Fruit fly (Drosophila melanogaster): ENCODE measurements around the gene CG33494.
A peak's percentile ranks its signal among the peaks of the same experiment; 100 is the strongest.

Gene CG33494

DNA sequence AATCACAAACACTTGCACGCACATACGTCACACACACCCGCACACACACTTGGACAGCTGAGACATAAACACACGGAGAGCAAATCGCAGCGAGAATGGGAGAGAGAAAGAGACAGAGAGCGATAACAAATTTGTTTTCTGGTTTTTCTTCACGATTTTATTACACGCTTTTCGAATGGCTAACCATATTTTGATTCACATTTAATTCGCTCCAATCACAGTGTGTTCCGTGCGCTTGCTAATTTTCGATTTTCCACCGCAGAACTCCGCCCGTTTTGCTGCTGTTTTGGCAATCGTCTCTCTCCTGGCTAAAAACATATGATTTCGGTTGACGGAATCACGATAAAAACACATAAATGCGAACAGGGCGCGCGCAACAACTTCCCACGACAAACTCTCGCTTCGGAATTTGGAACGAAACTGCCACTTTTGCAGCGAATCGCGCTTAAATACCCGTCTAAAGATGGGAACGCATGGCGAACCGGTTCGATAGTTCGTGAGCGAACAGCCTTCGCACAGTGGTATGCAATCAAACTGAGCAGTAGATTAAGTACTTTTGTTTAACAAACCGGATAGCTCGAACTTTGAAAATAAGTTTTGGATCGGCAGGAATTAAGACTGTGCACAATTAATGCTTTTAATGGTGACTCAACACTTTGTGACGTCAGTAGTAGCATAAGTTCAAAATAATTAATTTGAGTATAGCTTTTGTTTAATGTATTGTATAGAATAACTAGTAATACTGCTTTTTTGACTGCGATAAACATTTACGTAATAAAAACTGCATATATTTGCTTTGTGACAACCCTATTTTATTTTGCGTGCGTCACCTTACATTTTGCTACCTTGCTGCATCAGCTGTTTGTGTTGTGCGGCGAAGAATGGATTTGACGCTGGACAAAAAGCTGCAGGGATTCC is 22.1 kb downstream of the CG33494 start, which contains the start of the genes Fur1 and Vps33B (continued):
- TF ChIP-seq CG14860 (GFP tag; IDR thresholded peaks at IDR 0.05; ENCODE audit: partially characterized antibody) (peak; percentile 73), ERR (GFP tag; optimal IDR thresholded peaks at IDR 0.05) (peak; percentile 96), CG12219 (GFP tag; optimal IDR thresholded peaks at IDR 0.05) (peak; percentile 96), HLHmδ (GFP tag; optimal IDR thresholded peaks at IDR 0.05) (peak; percentile 69), Tbp (GFP tag; optimal IDR thresholded peaks at IDR 0.05) (no peak), B-H1 (GFP tag; IDR thresholded peaks at IDR 0.05) (peak; percentile 92), CG11398 (GFP tag; optimal IDR thresholded peaks at IDR 0.05) (peak; percentile 97), CG7928 (GFP tag; optimal IDR thresholded peaks at IDR 0.05) (peak; percentile 78), CG4707 (GFP tag; optimal IDR thresholded peaks at IDR 0.05) (peak; percentile 84), TFAM (GFP tag; optimal IDR thresholded peaks at IDR 0.05) (peak; percentile 83), Dref (GFP tag; IDR thresholded peaks at IDR 0.05) (no peak), Dbx (GFP tag; IDR thresholded peaks at IDR 0.05) (peak; percentile 95), Scr (GFP tag; IDR thresholded peaks at IDR 0.05; ENCODE audit: partially characterized antibody) (peak; percentile 79), Hr51 (GFP tag; optimal IDR thresholded peaks at IDR 0.05) (peak; percentile 97 to 98), CHES-1-like (GFP tag; optimal IDR thresholded peaks at IDR 0.05) (peak; percentile 98), Sry-β (GFP tag; optimal IDR thresholded peaks at IDR 0.05) (peak; percentile 68), CG6683 (GFP tag; optimal IDR thresholded peaks at IDR 0.05) (peak; percentile 86), CG9215 (GFP tag; IDR thresholded peaks at IDR 0.05) (peak; percentile 94), MESR4 (GFP tag; optimal IDR thresholded peaks at IDR 0.05) (peak; percentile 53), CG1529 (GFP tag; optimal IDR thresholded peaks at IDR 0.05) (peak; percentile 94), zen (tag; optimal IDR thresholded peaks at IDR 0.05) (peak; percentile 96), Jarid2 (GFP tag; optimal IDR thresholded peaks at IDR 0.05) (peak; percentile 99), chinmo (GFP tag; IDR thresholded peaks at IDR 0.05; ENCODE audit: partially characterized antibody) (peak; percentile 85), Stat92E (GFP tag; optimal IDR thresholded peaks at IDR 0.05) (peak in 1 of 3 experiments; percentile 75), CG31388 (GFP tag; optimal IDR thresholded peaks at IDR 0.05) (peak; percentile 96), CG15073 (GFP tag; optimal IDR thresholded peaks at IDR 0.05) (peak; percentile 90), jigr1 (GFP tag; IDR thresholded peaks at IDR 0.05) (peak; percentile 89), CG7786 (GFP tag; optimal IDR thresholded peaks at IDR 0.05) (peak; percentile 98), oc (tag; optimal IDR thresholded peaks at IDR 0.05) (peak; percentile 92), chif (GFP tag; optimal IDR thresholded peaks at IDR 0.05) (peak; percentile 98 to 99), grau (tag; optimal IDR thresholded peaks at IDR 0.05) (peak; percentile 96), sisA (GFP tag; IDR thresholded peaks at IDR 0.05) (peak; percentile 96), Gug (GFP tag; IDR thresholded peaks at IDR 0.05) (peak; percentile 92), Ada2b (GFP tag; IDR thresholded peaks at IDR 0.05) (peak; percentile 95), CG14014 (GFP tag; IDR thresholded peaks at IDR 0.05) (peak; percentile 94), CG1792 (GFP tag; optimal IDR thresholded peaks at IDR 0.05) (peak; percentile 96), CG9797 (GFP tag; optimal IDR thresholded peaks at IDR 0.05) (peak; percentile 61), CTCF (GFP tag; optimal IDR thresholded peaks at IDR 0.05) (peak; percentile 64), fd64A (GFP tag; optimal IDR thresholded peaks at IDR 0.05) (peak; percentile 80), cg (GFP tag; optimal IDR thresholded peaks at IDR 0.05) (peak; percentile 95), unpg (GFP tag; optimal IDR thresholded peaks at IDR 0.05) (peak; percentile 96), Mes4 (GFP tag; optimal IDR thresholded peaks at IDR 0.05) (peak; percentile 97), CG31224 (GFP tag; IDR thresholded peaks at IDR 0.05) (peak; percentile 86), Oaz (GFP tag; IDR thresholded peaks at IDR 0.05) (peak; percentile 94), Hmx (GFP tag; optimal IDR thresholded peaks at IDR 0.05) (peak; percentile 96), disco-r (GFP tag; optimal IDR thresholded peaks at IDR 0.05) (peak; percentile 94), klu (GFP tag; IDR thresholded peaks at IDR 0.05) (peak; percentile 95), CG9932 (GFP tag; IDR thresholded peaks at IDR 0.05) (peak; percentile 97), trem (tag; optimal IDR thresholded peaks at IDR 0.05) (peak; percentile 95)
